Worm (Caenorhabditis elegans) whole organism, mixed stage, embryonic: ENCODE measurements around the gene clec-128.

ENCODE experiments used
- M03D4.4 ChIP-seq: sonication (generic microtip); optimal IDR thresholded peaks from 2 replicates; lab custom pipeline; 2017; ENCODE audit warnings: mild to moderate bottlenecking, missing genetic modification characterization, missing compliant biosample characterization
- bed-3 ChIP-seq: fragments of 200-800 bp; sonication (Bioruptor generic); optimal IDR thresholded peaks from 3 replicates; lab custom pipeline; 2018; ENCODE audit warnings: mild to moderate bottlenecking, missing genetic modification characterization, moderate library complexity, missing compliant biosample characterization
- blmp-1 ChIP-seq: fragments of 150-350 bp; optimal IDR thresholded peaks from 2 replicates; lab custom pipeline; 2014; ENCODE audit warnings: missing biosample characterization, missing genetic modification characterization
- ceh-39 ChIP-seq: fragments of 150-350 bp; optimal IDR thresholded peaks from 2 replicates; lab custom pipeline; 2014; ENCODE audit warnings: missing biosample characterization, missing genetic modification characterization
- ceh-43 ChIP-seq: fragments of 200-800 bp; sonication (Bioruptor generic); optimal IDR thresholded peaks from 2 replicates; lab custom pipeline; 2018; ENCODE audit warnings: mild to moderate bottlenecking, missing genetic modification characterization, moderate library complexity, missing compliant biosample characterization
- ceh-83 ChIP-seq: fragments of 200-800 bp; sonication (Bioruptor generic); optimal IDR thresholded peaks from 2 replicates; lab custom pipeline; 2018; ENCODE audit warnings: mild to moderate bottlenecking, missing genetic modification characterization, missing compliant biosample characterization
- ces-1 ChIP-seq: fragments of 150-350 bp; optimal IDR thresholded peaks from 2 replicates; lab custom pipeline; 2014; ENCODE audit warnings: missing biosample characterization, missing genetic modification reagents, missing genetic modification characterization
- cnd-1 ChIP-seq: fragments of 200-800 bp; sonication (Bioruptor generic); optimal IDR thresholded peaks from 2 replicates; lab custom pipeline; 2018; ENCODE audit warnings: mild to moderate bottlenecking, missing genetic modification characterization, missing compliant biosample characterization
- drap-1 ChIP-seq: fragments of 200-800 bp; sonication (Bioruptor generic); optimal IDR thresholded peaks from 3 replicates; lab custom pipeline; 2018; ENCODE audit warnings: mild to moderate bottlenecking, missing genetic modification characterization, missing compliant biosample characterization
- elt-1 ChIP-seq: sonication (generic microtip); optimal IDR thresholded peaks from 2 replicates; lab custom pipeline; 2017; ENCODE audit warnings: missing genetic modification characterization, mild to moderate bottlenecking, missing compliant biosample characterization, antibody characterized with exemption, moderate library complexity, borderline replicate concordance; ENCODE audit not compliant: insufficient read depth
- elt-3 ChIP-seq: fragments of 150-350 bp; optimal IDR thresholded peaks from 2 replicates; lab custom pipeline; 2014; ENCODE audit warnings: missing biosample characterization, missing genetic modification characterization
- ham-2 ChIP-seq: fragments of 200-800 bp; sonication (Bioruptor generic); optimal IDR thresholded peaks from 2 replicates; lab custom pipeline; 2018; ENCODE audit warnings: mild to moderate bottlenecking, missing genetic modification characterization, missing compliant biosample characterization
- hlh-1 ChIP-seq: fragments of 150-350 bp; optimal IDR thresholded peaks from 2 replicates; lab custom pipeline; 2014; ENCODE audit warnings: missing biosample characterization, missing genetic modification reagents, missing genetic modification characterization
- lin-13 ChIP-seq: fragments of 150-350 bp; optimal IDR thresholded peaks from 2 replicates; lab custom pipeline; 2014; ENCODE audit warnings: missing biosample characterization, missing genetic modification characterization
- lsy-2 ChIP-seq: fragments of 150-350 bp; optimal IDR thresholded peaks from 2 replicates; lab custom pipeline; 2014; ENCODE audit warnings: missing biosample characterization, missing genetic modification characterization
- mab-5 ChIP-seq: fragments of 150-350 bp; optimal IDR thresholded peaks from 2 replicates; lab custom pipeline; 2014; ENCODE audit warnings: missing biosample characterization, missing genetic modification characterization
- mep-1 ChIP-seq: fragments of 150-350 bp; optimal IDR thresholded peaks from 2 replicates; lab custom pipeline; 2017; ENCODE audit warnings: missing biosample characterization, missing genetic modification reagents, missing genetic modification characterization, inconsistent platforms
- mls-2 ChIP-seq: sonication (generic microtip); optimal IDR thresholded peaks from 2 replicates; lab custom pipeline; 2016; ENCODE audit warnings: mild to moderate bottlenecking, missing genetic modification characterization, moderate library complexity, missing compliant biosample characterization
- nhr-12 ChIP-seq: fragments of 150-350 bp; optimal IDR thresholded peaks from 2 replicates; lab custom pipeline; 2014; ENCODE audit warnings: missing biosample characterization, missing genetic modification characterization
- nhr-2 ChIP-seq: fragments of 150-350 bp; optimal IDR thresholded peaks from 2 replicates; lab custom pipeline; 2014; ENCODE audit warnings: missing biosample characterization, missing genetic modification characterization
- nhr-237 ChIP-seq: fragments of 150-350 bp; optimal IDR thresholded peaks from 2 replicates; lab custom pipeline; 2014; ENCODE audit warnings: missing biosample characterization, missing genetic modification characterization
- pha-4 ChIP-seq: fragments of 150-350 bp; optimal IDR thresholded peaks from 2 replicates; lab custom pipeline; 2018; ENCODE audit warnings: missing biosample characterization, missing genetic modification reagents, missing genetic modification characterization
- sem-2 ChIP-seq: fragments of 200-800 bp; sonication (Bioruptor generic); optimal IDR thresholded peaks from 2 replicates; lab custom pipeline; 2018; ENCODE audit warnings: mild to moderate bottlenecking, missing genetic modification characterization, missing compliant biosample characterization
- sptf-1 ChIP-seq: sonication (generic microtip); optimal IDR thresholded peaks from 2 replicates; lab custom pipeline; 2017; ENCODE audit warnings: mild to moderate bottlenecking, missing genetic modification characterization, moderate library complexity, missing compliant biosample characterization
- tbx-8 ChIP-seq: fragments of 200-800 bp; sonication (Bioruptor generic); optimal IDR thresholded peaks from 2 replicates; lab custom pipeline; 2018; ENCODE audit warnings: mild to moderate bottlenecking, missing genetic modification characterization, moderate library complexity, missing compliant biosample characterization
- unc-120 ChIP-seq: sonication (generic microtip); optimal IDR thresholded peaks from 2 replicates; lab custom pipeline; 2017; ENCODE audit warnings: missing genetic modification characterization, missing compliant biosample characterization; ENCODE audit not compliant: poor library complexity, severe bottlenecking
- unc-62 ChIP-seq: fragments of 150-350 bp; optimal IDR thresholded peaks from 2 replicates; lab custom pipeline; 2014; ENCODE audit warnings: missing biosample characterization, missing genetic modification reagents, missing genetic modification characterization
- zip-8 ChIP-seq: fragments of 150-350 bp; optimal IDR thresholded peaks from 2 replicates; lab custom pipeline; 2014; ENCODE audit warnings: missing biosample characterization, missing genetic modification characterization

Gene clec-128

ce11 chrII:3561561-3561960, 9.3 kb downstream of the clec-128 start, which contains the start of gene W10G11.2:
TSS of gene W10G11.2 (minus strand) at chrII:3561661.
- no peak for TF ChIP-seq nhr-2 (tag; lab: Kevin White, UChicago)
- no peak for TF ChIP-seq ces-1
- TF ChIP-seq hlh-1 = no peak

ce11 chrII:3560592-3560991, 10.2 kb downstream of the clec-128 start, which contains the start of gene W10G11.1:
TSS of gene W10G11.1 (minus strand) at chrII:3560692.
- TF ChIP-seq elt-3 = no peak
- no peak for TF ChIP-seq M03D4.4 (tag; lab: Kevin White, UChicago)
- no peak for TF ChIP-seq ham-2
- no peak for TF ChIP-seq blmp-1
- TF ChIP-seq hlh-1 = no peak
- no peak for TF ChIP-seq drap-1 (GFP tag; lab: Kevin White, UChicago)
- no peak for TF ChIP-seq sptf-1 (tag; lab: Kevin White, UChicago)
- no peak for TF ChIP-seq elt-1 (tag; lab: Kevin White, UChicago)
- TF ChIP-seq nhr-12 (tag; lab: Kevin White, UChicago) = no peak
- TF ChIP-seq tbx-8 = no peak
- no peak for TF ChIP-seq mab-5

- TF ChIP-seq lin-13 (tag; lab: Kevin White, UChicago) (no peak), lsy-2 (no peak)
These were observed 13.4 kb downstream of the clec-128 start, which contains the start of gene lgc-45 for ce11 chrII:3557417-3557816. TSS of gene lgc-45 (plus strand) at chrII:3557472.

ce11 chrII:3556584-3556983, 14.2 kb downstream of the clec-128 start:
- TF ChIP-seq nhr-237 (tag; lab: Kevin White, UChicago) = no peak
- TF ChIP-seq drap-1 (GFP tag; lab: Kevin White, UChicago) = no peak
- TF ChIP-seq ceh-83 (GFP tag; lab: Kevin White, UChicago) = no peak
- TF ChIP-seq ceh-39 = no peak
- no peak for TF ChIP-seq lsy-2
- no peak for TF ChIP-seq M03D4.4 (tag; lab: Kevin White, UChicago)
- no peak for TF ChIP-seq mls-2 (tag; lab: Kevin White, UChicago)
- no peak for TF ChIP-seq mab-5
- TF ChIP-seq cnd-1 (tag; lab: Kevin White, UChicago) = no peak
- no peak for TF ChIP-seq elt-3
- TF ChIP-seq, all 35 proteins: peak for 0

- TF ChIP-seq bed-3 (GFP tag; lab: Kevin White, UChicago) = no peak
- no peak for TF ChIP-seq pha-4 (tag; lab: Kevin White, UChicago)
- no peak for TF ChIP-seq ces-1
- no peak for TF ChIP-seq ceh-83 (GFP tag; lab: Kevin White, UChicago)
These were observed 15.5 kb downstream of the clec-128 start for ce11 chrII:3555281-3555680.

ce11 chrII:3554673-3555072, 16.2 kb downstream of the clec-128 start:
- no peak for TF ChIP-seq hlh-1
- TF ChIP-seq unc-62 (GFP tag; lab: Kevin White, UChicago) = no peak
- no peak for TF ChIP-seq sptf-1 (tag; lab: Kevin White, UChicago)
- TF ChIP-seq elt-3 = no peak
- no peak for TF ChIP-seq nhr-2 (tag; lab: Kevin White, UChicago)
- no peak for TF ChIP-seq sem-2 (GFP tag; lab: Kevin White, UChicago)
- no peak for TF ChIP-seq zip-8 (tag; lab: Kevin White, UChicago)
- no peak for TF ChIP-seq tbx-8
- TF ChIP-seq cnd-1 (tag; lab: Kevin White, UChicago) = no peak
- TF ChIP-seq lsy-2 = no peak
- TF ChIP-seq, all 35 proteins: peak for 0

- TF ChIP-seq ham-2 (no peak), ceh-43 (GFP tag; lab: Kevin White, UChicago) (peak; percentile 17), nhr-237 (tag; lab: Kevin White, UChicago) (peak; percentile 5), ces-1 (peak; percentile 75), zip-8 (tag; lab: Kevin White, UChicago) (no peak), mep-1 (tag; lab: Kevin White, UChicago) (peak; percentile 14), nhr-12 (tag; lab: Kevin White, UChicago) (no peak), bed-3 (GFP tag; lab: Kevin White, UChicago) (no peak), tbx-8 (no peak), unc-120 (tag; lab: Kevin White, UChicago) (no peak), lsy-2 (peak; percentile 29), drap-1 (GFP tag; lab: Kevin White, UChicago) (no peak)
- TF ChIP-seq, all 35 proteins: peak for 5
These were observed 17.4 kb downstream of the clec-128 start, which contains the start of gene dnc-3 for ce11 chrII:3553453-3553852. TSS of gene dnc-3 (plus strand) at chrII:3553724.
